Fruit fly (Drosophila melanogaster): Measurements from ENCODE around the gene Cdk5alpha.

The Cdk5alpha gene

DNA sequence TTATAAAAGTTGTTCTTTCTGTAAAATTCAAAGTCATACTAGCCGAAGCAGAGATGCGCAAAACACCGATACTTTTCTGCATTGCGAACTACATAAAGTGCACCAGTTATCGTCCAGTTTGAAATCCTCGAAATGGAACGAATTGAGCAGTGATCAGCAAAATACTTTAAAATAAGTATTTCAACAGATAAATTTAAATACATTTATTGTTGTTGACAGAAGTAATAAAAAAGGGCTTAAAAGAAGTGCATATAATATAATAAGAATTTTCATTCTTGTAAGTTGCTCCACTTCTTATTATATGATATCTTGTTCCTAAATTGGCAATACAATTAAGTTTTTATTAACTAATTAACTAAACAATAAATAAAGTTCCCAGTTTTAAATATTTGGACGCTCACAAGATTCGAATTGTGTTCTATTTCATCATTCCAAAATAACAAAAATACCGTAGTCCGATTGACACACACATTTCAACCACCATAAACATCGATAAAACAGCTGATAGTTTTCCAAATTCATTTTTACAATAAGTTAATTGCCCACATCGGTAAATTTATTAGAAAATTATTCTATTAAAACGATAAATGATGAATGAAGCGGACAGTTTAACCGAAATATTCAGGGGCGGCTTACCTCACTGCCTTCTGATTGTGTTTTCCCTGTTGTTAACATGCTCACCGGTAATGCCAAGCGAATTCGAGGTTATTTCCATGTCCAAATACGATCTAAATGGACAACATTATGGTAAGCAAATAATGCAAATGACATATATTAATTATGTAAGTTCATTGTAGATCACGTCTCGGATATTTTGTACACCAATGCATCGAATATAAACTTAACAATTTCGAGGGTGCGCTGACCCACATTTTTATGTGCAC is 3.8 kb upstream of the Cdk5alpha start, which contains the start of the genes Usp14 and CG4972:
Gene Usp14 (minus strand): TSS at position 70 of the 884 bp plus-strand sequence.
Gene CG4972 (plus strand): TSS at position 466 of the 884 bp plus-strand sequence.
- TF ChIP-seq h (GFP tag; optimal IDR thresholded peaks at IDR 0.05) (no peak), dsf (GFP tag; optimal IDR thresholded peaks at IDR 0.05; ENCODE audit: borderline replicate concordance) (no peak), HLH106 (tag; optimal IDR thresholded peaks at IDR 0.05) (peak; percentile 8), woc (GFP tag; optimal IDR thresholded peaks at IDR 0.05) (peak; percentile 69), Mio (GFP tag; optimal IDR thresholded peaks at IDR 0.05) (no peak)

DNA sequence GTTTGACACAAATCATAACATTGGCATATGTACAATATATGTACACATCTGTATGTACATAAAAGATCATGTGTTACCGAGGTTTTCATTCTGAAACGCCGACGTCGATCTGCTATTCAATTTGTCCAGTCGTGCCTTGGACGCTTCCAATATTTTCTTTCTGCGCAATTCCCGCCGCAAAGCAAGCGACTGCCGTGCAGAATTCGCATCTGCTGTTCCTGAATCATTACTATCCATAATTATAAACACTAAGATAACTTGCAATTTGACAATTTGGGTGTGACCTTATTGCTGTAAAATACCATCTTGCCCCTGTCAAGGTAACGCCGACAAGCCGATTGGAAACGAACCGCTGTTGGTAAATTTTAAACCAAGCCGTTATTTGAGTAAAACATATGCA is 1.1 kb upstream of the Cdk5alpha start:
- TF ChIP-seq fru (GFP tag; optimal IDR thresholded peaks at IDR 0.05) (no peak), sage (GFP tag; optimal IDR thresholded peaks at IDR 0.05) (peak; percentile 47), ey (GFP tag; optimal IDR thresholded peaks at IDR 0.05) (no peak), Hr83 (GFP tag; optimal IDR thresholded peaks at IDR 0.05; ENCODE audit: poor library complexity, severe bottlenecking) (no peak), Hnf4 (GFP tag; optimal IDR thresholded peaks at IDR 0.05) (no peak), tai (GFP tag; optimal IDR thresholded peaks at IDR 0.05) (peak; percentile 1), Myc (optimal IDR thresholded peaks at IDR 0.05) (peak; percentile 10), Hr78 (GFP tag; optimal IDR thresholded peaks at IDR 0.05) (no peak), brk (GFP tag; optimal IDR thresholded peaks at IDR 0.05) (no peak), h (GFP tag; optimal IDR thresholded peaks at IDR 0.05) (no peak)

DNA sequence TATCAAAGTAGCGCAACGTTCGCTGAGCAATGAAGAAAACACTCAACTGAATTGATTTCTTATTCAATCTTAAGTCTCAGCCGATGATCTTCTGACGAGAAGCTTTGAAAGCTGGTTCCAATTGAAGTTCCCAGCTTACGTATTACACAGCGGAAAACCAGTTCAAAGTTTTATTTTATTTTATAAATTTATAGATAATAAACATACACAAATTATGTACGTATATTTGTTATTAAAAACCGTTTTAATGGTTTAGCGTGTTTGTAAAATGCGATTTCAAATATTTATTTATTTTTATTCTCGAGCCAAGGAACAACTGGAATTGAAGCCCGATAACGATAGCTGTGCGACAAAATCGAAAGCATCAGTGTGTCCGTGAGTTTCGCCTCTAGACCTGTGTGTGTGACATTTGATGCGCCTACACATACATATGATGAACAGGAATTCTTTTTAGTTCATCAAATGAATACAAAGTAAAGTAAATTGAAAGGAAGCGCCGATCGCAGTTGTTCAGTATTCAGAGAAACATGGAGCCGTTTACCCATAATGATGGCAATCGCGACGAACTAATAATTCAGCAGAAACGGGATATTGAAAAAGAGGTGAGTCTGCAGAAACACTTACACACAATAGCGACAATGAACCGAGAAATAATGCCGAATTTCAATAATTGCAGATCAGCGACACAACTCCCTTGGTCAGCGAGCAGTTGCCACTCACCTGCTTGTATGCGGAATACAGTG is 4.1 kb downstream of the Cdk5alpha start, which contains the start of the genes CG5390 and CG4968:
Gene CG5390 (minus strand): TSS at position 77 of the 743 bp plus-strand sequence.
Gene CG4968 (plus strand): TSS at position 405 of the 743 bp plus-strand sequence.
- TF ChIP-seq psq (GFP tag; optimal IDR thresholded peaks at IDR 0.05) (peak; percentile 71), Sp1 (GFP tag; optimal IDR thresholded peaks at IDR 0.05) (peak; percentile 85), Dfd (GFP tag; optimal IDR thresholded peaks at IDR 0.05) (no peak), tai (GFP tag; optimal IDR thresholded peaks at IDR 0.05) (peak; percentile 66), OdsH (GFP tag; optimal IDR thresholded peaks at IDR 0.05) (peak; percentile 81), CG9705 (GFP tag; optimal IDR thresholded peaks at IDR 0.05) (peak; percentile 72), HLH106 (tag; optimal IDR thresholded peaks at IDR 0.05) (peak; percentile 82), woc (GFP tag; optimal IDR thresholded peaks at IDR 0.05) (peak; percentile 67), dmrt93B (GFP tag; optimal IDR thresholded peaks at IDR 0.05) (no peak), sage (GFP tag; optimal IDR thresholded peaks at IDR 0.05) (peak; percentile 88), rgr (GFP tag; optimal IDR thresholded peaks at IDR 0.05) (peak; percentile 80), Hr78 (GFP tag; optimal IDR thresholded peaks at IDR 0.05) (no peak), brk (GFP tag; optimal IDR thresholded peaks at IDR 0.05) (peak; percentile 90), h (GFP tag; optimal IDR thresholded peaks at IDR 0.05) (peak; percentile 74), Vsx2 (GFP tag; optimal IDR thresholded peaks at IDR 0.05; ENCODE audit: partially characterized antibody) (no peak), Abd-B (GFP tag; optimal IDR thresholded peaks at IDR 0.05) (no peak), dsf (GFP tag; optimal IDR thresholded peaks at IDR 0.05; ENCODE audit: borderline replicate concordance) (peak; percentile 46), Myc (optimal IDR thresholded peaks at IDR 0.05) (no peak), Hnf4 (GFP tag; optimal IDR thresholded peaks at IDR 0.05) (peak; percentile 79), Rel (GFP tag; optimal IDR thresholded peaks at IDR 0.05) (peak; percentile 84), Rel (tag; optimal IDR thresholded peaks at IDR 0.05) (peak; percentile 69), sv (GFP tag; optimal IDR thresholded peaks at IDR 0.05) (peak; percentile 52), Mio (GFP tag; optimal IDR thresholded peaks at IDR 0.05) (no peak), ey (GFP tag; optimal IDR thresholded peaks at IDR 0.05) (peak; percentile 69), Jra (GFP tag; optimal IDR thresholded peaks at IDR 0.05) (peak; percentile 56), br (GFP tag; optimal IDR thresholded peaks at IDR 0.05) (no peak), Dif (GFP tag; optimal IDR thresholded peaks at IDR 0.05; ENCODE audit: partially characterized antibody) (peak; percentile 3), foxo (GFP tag; optimal IDR thresholded peaks at IDR 0.05) (peak in 1 of 2 experiments; percentile 84)

DNA sequence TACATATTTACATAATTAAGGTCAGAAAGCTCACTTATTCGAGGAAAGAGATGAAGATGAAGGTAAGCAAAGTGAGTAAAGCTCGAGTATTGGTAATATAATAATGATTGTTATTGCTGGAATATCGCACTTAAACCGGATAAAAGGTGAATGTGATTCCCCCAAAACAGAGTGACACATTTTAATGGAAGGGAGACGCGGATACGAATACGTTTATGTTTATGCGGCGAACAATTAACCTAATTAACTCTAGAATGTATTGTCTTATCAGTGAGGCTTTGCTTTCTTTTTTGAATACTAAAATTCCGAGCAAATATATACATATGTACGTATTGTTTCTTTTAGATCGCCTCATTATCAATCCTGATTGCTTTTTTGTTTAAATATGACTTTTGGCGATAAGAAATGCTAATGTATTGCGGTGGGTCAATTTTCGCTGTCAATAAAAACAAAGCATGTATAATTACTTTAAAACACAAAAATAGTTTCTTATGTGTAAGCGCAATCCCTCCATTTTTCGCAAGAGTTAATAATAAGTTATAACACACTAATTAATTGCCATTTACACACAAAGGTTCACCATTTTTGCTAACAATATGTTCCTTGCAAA is 5.1 kb downstream of the Cdk5alpha start:
- TF ChIP-seq Rel (GFP tag; optimal IDR thresholded peaks at IDR 0.05) (no peak), Rel (tag; optimal IDR thresholded peaks at IDR 0.05) (peak; percentile 92), Mio (GFP tag; optimal IDR thresholded peaks at IDR 0.05) (no peak), sage (GFP tag; optimal IDR thresholded peaks at IDR 0.05) (no peak), Dif (GFP tag; optimal IDR thresholded peaks at IDR 0.05; ENCODE audit: partially characterized antibody) (no peak)

All from whole organism, wandering third instar larva.